Fruit fly (Drosophila melanogaster) whole organism, wandering third instar larva: ENCODE results near the gene Cyp304a1.

Experiments used
- CG9705 ChIP-seq: fragments of 200-800 bp; sonication (Bioruptor generic); optimal IDR thresholded peaks from 2 replicates; lab custom pipeline; 2018; ENCODE audit warnings: missing biosample characterization, mild to moderate bottlenecking, missing genetic modification characterization
- HLH106 ChIP-seq: fragments of 200-800 bp; optimal IDR thresholded peaks from 3 replicates; lab custom pipeline; 2019; ENCODE audit warnings: missing biosample characterization, mild to moderate bottlenecking, missing genetic modification characterization, moderate library complexity
- Jra ChIP-seq: sonication (Bioruptor generic); optimal IDR thresholded peaks from 2 replicates; lab custom pipeline; 2016; ENCODE audit warnings: missing biosample characterization, missing genetic modification characterization
- Mio ChIP-seq: sonication (Bioruptor generic); optimal IDR thresholded peaks from 2 replicates; lab custom pipeline; 2016; ENCODE audit warnings: missing biosample characterization, missing genetic modification characterization
- Myc ChIP-seq: fragments of >200 bp; optimal IDR thresholded peaks from 2 replicates; lab custom pipeline; 2017
- OdsH ChIP-seq: fragments of 200-800 bp; sonication (Bioruptor generic); optimal IDR thresholded peaks from 2 replicates; lab custom pipeline; 2016; ENCODE audit warnings: missing biosample characterization, mild to moderate bottlenecking, missing genetic modification characterization
- br ChIP-seq: fragments of 200-800 bp; sonication (Bioruptor generic); optimal IDR thresholded peaks from 2 replicates; lab custom pipeline; 2016; ENCODE audit warnings: missing biosample characterization, missing genetic modification characterization
- dl ChIP-seq, 2 experiments: fragments of 175-275, 200-275 bp in 1 of 2; fragments of 200-275 bp in 1 of 2; sonication (Bioruptor generic); optimal IDR thresholded peaks; lab custom pipeline; 2018; ENCODE audit warnings: mild to moderate bottlenecking in 2 of 2, missing biosample characterization in 2 of 2, missing genetic modification characterization in 2 of 2, moderate library complexity in 2 of 2; ENCODE audit not compliant: partially characterized antibody in 2 of 2, insufficient read depth in 1 of 2
- fru ChIP-seq: fragments of 200-800 bp; sonication (Bioruptor generic); optimal IDR thresholded peaks from 3 replicates; lab custom pipeline; 2016; ENCODE audit warnings: missing biosample characterization, mild to moderate bottlenecking, missing genetic modification characterization
- lola ChIP-seq: fragments of >200 bp; optimal IDR thresholded peaks from 2 replicates; lab custom pipeline; 2017; ENCODE audit warnings: missing biosample characterization, missing genetic modification characterization
- psq ChIP-seq: fragments of 200-800 bp; sonication (Bioruptor generic); optimal IDR thresholded peaks from 3 replicates; lab custom pipeline; 2017; ENCODE audit warnings: missing biosample characterization, mild to moderate bottlenecking, missing genetic modification characterization, moderate library complexity
- tai ChIP-seq: sonication (Bioruptor generic); optimal IDR thresholded peaks from 2 replicates; lab custom pipeline; 2016; ENCODE audit warnings: missing biosample characterization, missing genetic modification characterization
- usp ChIP-seq: fragments of >200 bp; optimal IDR thresholded peaks from 2 replicates; lab custom pipeline; 2017; ENCODE audit warnings: missing biosample characterization, missing genetic modification characterization

- TF ChIP-seq br (GFP tag; lab: Kevin White, UChicago) (no peak), Mio (no peak), lola (GFP tag; lab: Kevin White, UChicago) (no peak), psq (GFP tag; lab: Kevin White, UChicago) (peak; percentile 23), dl (GFP tag; optimal IDR thresholded peaks at IDR 0.05; lab: Kevin White, UChicago; ENCODE audit: insufficient read depth in 1 of 2, partially characterized antibody in 2 of 2) (no peak), fru (GFP tag; lab: Kevin White, UChicago) (peak; percentile 33), HLH106 (tag; lab: Kevin White, UChicago) (no peak), usp (GFP tag; lab: Kevin White, UChicago) (no peak), tai (no peak), OdsH (GFP tag; lab: Kevin White, UChicago) (peak; percentile 47), Jra (GFP tag; lab: Kevin White, UChicago) (no peak), Myc (no peak), CG9705 (GFP tag; lab: Kevin White, UChicago) (no peak)
These were observed 10.9 kb downstream of the Cyp304a1 start for dm6 chr3R:12974447-12974846.
